Worm (Caenorhabditis elegans): ENCODE measurements around the gene F28F5.4.

The F28F5.4 gene

DNA sequence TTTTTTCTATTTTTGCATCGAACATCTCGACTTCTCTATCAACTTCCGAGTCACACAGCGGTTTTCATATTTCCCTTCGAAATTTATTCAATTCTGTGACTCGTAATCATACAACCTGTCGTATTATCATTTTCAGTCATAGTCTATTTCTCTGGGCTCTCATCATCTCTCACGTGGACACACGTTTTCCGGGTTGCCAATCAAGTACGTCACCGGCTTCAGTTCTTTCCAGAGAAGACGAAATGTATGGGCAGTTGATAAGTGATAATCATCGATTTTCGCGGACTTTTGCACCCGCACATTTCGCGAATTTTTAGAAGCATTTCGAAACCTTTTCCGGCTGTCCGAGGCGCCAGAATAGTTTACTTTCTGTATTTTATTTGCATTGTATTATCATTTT lies 33.4 kb upstream of the F28F5.4 start, which contains the start of gene srv-1:
srv-1 (plus strand) TSS at position 131 of the 400 bp plus-strand sequence.
- peak; percentile 40 for TF ChIP-seq unc-62 (GFP tag; optimal IDR thresholded peaks at IDR 0.05)
- TF ChIP-seq tbx-9 (tag; optimal IDR thresholded peaks at IDR 0.05; ENCODE audit: borderline replicate concordance), result no peak
- TF ChIP-seq nhr-90 (tag; optimal IDR thresholded peaks at IDR 0.05), result peak; percentile 45
- peak; percentile 27; the same call in 1 of the 2 replicates for TF ChIP-seq dox-1 (GFP tag; IDR thresholded peaks at IDR 0.05)
- TF ChIP-seq ztf-6 (GFP tag; IDR thresholded peaks at IDR 0.05), result no peak
- TF ChIP-seq atf-7 (tag; optimal IDR thresholded peaks at IDR 0.05), result peak; percentile 86
- no peak for TF ChIP-seq ceh-58 (GFP tag; IDR thresholded peaks at IDR 0.05)
- no peak for TF ChIP-seq lin-40 (tag; optimal IDR thresholded peaks at IDR 0.05)
- no peak for TF ChIP-seq madf-6 (GFP tag; IDR thresholded peaks at IDR 0.05)
- no peak for TF ChIP-seq ceh-27 (GFP tag; optimal IDR thresholded peaks at IDR 0.05)
- no peak for TF ChIP-seq him-1 (tag; optimal IDR thresholded peaks at IDR 0.05)
- no peak for TF ChIP-seq die-1 (tag; optimal IDR thresholded peaks at IDR 0.05)
- no peak for TF ChIP-seq ceh-40 (GFP tag; IDR thresholded peaks at IDR 0.05)
- no peak for TF ChIP-seq dpff-1 (tag; optimal IDR thresholded peaks at IDR 0.05)
- TF ChIP-seq fkh-3 (tag; optimal IDR thresholded peaks at IDR 0.05), result no peak
- no peak for TF ChIP-seq chd-7 (tag; optimal IDR thresholded peaks at IDR 0.05)
- TF ChIP-seq nhr-80 (tag; optimal IDR thresholded peaks at IDR 0.05), result peak; percentile 98
- no peak for TF ChIP-seq unc-130 (GFP tag; optimal IDR thresholded peaks at IDR 0.05)
- TF ChIP-seq snpc-3.4 (tag; optimal IDR thresholded peaks at IDR 0.05), result no peak
- no peak for TF ChIP-seq rpc-1 (optimal IDR thresholded peaks at IDR 0.05)
- no peak for TF ChIP-seq rpc-1 (tag; optimal IDR thresholded peaks at IDR 0.05)
- peak; percentile 57; the same call in 1 of the 2 replicates for TF ChIP-seq B0336.3 (GFP tag; IDR thresholded peaks at IDR 0.05)
- TF ChIP-seq nhr-120 (GFP tag; IDR thresholded peaks at IDR 0.05), result no peak
- no peak for TF ChIP-seq F22D6.2 (tag; optimal IDR thresholded peaks at IDR 0.05)
- TF ChIP-seq tbp1 (GFP tag; optimal IDR thresholded peaks at IDR 0.05), result peak; percentile 32
- peak; percentile 53; the same call in 1 of the 2 replicates for TF ChIP-seq cebp-1 (GFP tag; IDR thresholded peaks at IDR 0.05)
- peak; percentile 72 for TF ChIP-seq cebp-1 (tag; optimal IDR thresholded peaks at IDR 0.05)
- TF ChIP-seq sptf-2 (GFP tag; optimal IDR thresholded peaks at IDR 0.05), result no peak
- TF ChIP-seq lin-54 (GFP tag; optimal IDR thresholded peaks at IDR 0.05), result peak; percentile 33
- TF ChIP-seq nhr-27 (tag; optimal IDR thresholded peaks at IDR 0.05), result no peak
- no peak for TF ChIP-seq pbrm-1 (GFP tag; IDR thresholded peaks at IDR 0.05)
- TF ChIP-seq lin-35 (GFP tag; optimal IDR thresholded peaks at IDR 0.05), result no peak
- no peak for TF ChIP-seq ztf-3 (GFP tag; optimal IDR thresholded peaks at IDR 0.05)
- TF ChIP-seq egrh-3 (GFP tag; IDR thresholded peaks at IDR 0.05), result no peak
- no peak for TF ChIP-seq F52B5.7 (tag; optimal IDR thresholded peaks at IDR 0.05)
- TF ChIP-seq lin-26 (GFP tag; IDR thresholded peaks at IDR 0.05), result no peak
- TF ChIP-seq ztf-22 (GFP tag; optimal IDR thresholded peaks at IDR 0.05), result peak; percentile 70
- no peak for TF ChIP-seq ekl-4 (GFP tag; IDR thresholded peaks at IDR 0.05)
- peak; percentile 49 for TF ChIP-seq tlf-1 (GFP tag; optimal IDR thresholded peaks at IDR 0.05)
- TF ChIP-seq hmg-1.2 (GFP tag; IDR thresholded peaks at IDR 0.05), result 0 out of 2 replicates have a peak, but pooled peaks have one; percentile 16
- TF ChIP-seq egl-44 (GFP tag; IDR thresholded peaks at IDR 0.05), result 0 out of 2 replicates have a peak, but pooled peaks have one; percentile 22
- peak; percentile 15 for TF ChIP-seq attf-5 (GFP tag; optimal IDR thresholded peaks at IDR 0.05)
- no peak for TF ChIP-seq repo-1 (tag; optimal IDR thresholded peaks at IDR 0.05)
- peak; percentile 49 to 62 for TF ChIP-seq let-607 (tag; optimal IDR thresholded peaks at IDR 0.05)
- peak; percentile 25 for TF ChIP-seq madf-10 (tag; optimal IDR thresholded peaks at IDR 0.05)
- no peak for TF ChIP-seq B0019.2 (GFP tag; conservative IDR thresholded peaks at IDR 0.05)
- peak; percentile 92 for TF ChIP-seq ets-4 (GFP tag; optimal IDR thresholded peaks at IDR 0.05)
- TF ChIP-seq lir-1 (GFP tag; conservative IDR thresholded peaks at IDR 0.05), result 0 out of 2 replicates have a peak, but pooled peaks have one; percentile 9
- TF ChIP-seq bed-1 (GFP tag; IDR thresholded peaks at IDR 0.05), result no peak
- TF ChIP-seq attf-6 (GFP tag; IDR thresholded peaks at IDR 0.05), result no peak

Data from whole organism, young adult.